Worm (Caenorhabditis elegans): Measurements from ENCODE around the gene K08E5.6.

Gene K08E5.6

ce11 chrIII:10146701-10147100 is 5.9 kb downstream of the K08E5.6 start, which contains the start of gene K08E5.1:
Gene K08E5.1 (minus strand): TSS chrIII:10146801.
- TF ChIP-seq unc-62 (GFP tag; optimal IDR thresholded peaks at IDR 0.05) (no peak), elt-3 (tag; optimal IDR thresholded peaks at IDR 0.05) (no peak), ceh-8 (GFP tag; optimal IDR thresholded peaks at IDR 0.05) (no peak), fkh-10 (GFP tag; optimal IDR thresholded peaks at IDR 0.05) (no peak), xbp-1 (tag; optimal IDR thresholded peaks at IDR 0.05) (no peak), C16A3.4 (tag; optimal IDR thresholded peaks at IDR 0.05) (no peak), unc-98 (GFP tag; IDR thresholded peaks at IDR 0.05) (no peak), aha-1 (tag; optimal IDR thresholded peaks at IDR 0.05) (no peak), nhr-20 (tag; optimal IDR thresholded peaks at IDR 0.05) (no peak), ces-1 (GFP tag; optimal IDR thresholded peaks at IDR 0.05) (no peak), nhr-84 (tag; optimal IDR thresholded peaks at IDR 0.05) (no peak), unc-86 (tag; optimal IDR thresholded peaks at IDR 0.05) (no peak), nhr-11 (tag; optimal IDR thresholded peaks at IDR 0.05) (no peak), isw-1 (GFP tag; IDR thresholded peaks at IDR 0.05) (no peak), fos-1 (tag; optimal IDR thresholded peaks at IDR 0.05) (no peak), hlh-17 (GFP tag; optimal IDR thresholded peaks at IDR 0.05; ENCODE audit: borderline replicate concordance) (no peak)

- TF ChIP-seq nhr-237 (tag; optimal IDR thresholded peaks at IDR 0.05): no peak
- TF ChIP-seq lin-35 (GFP tag; optimal IDR thresholded peaks at IDR 0.05): no peak
- TF ChIP-seq efl-1 (optimal IDR thresholded peaks at IDR 0.05): no peak
- TF ChIP-seq efl-1 (GFP tag; optimal IDR thresholded peaks at IDR 0.05 in 1 of 2): peak in 1 of 2 experiments; percentile 53
- TF ChIP-seq rnt-1 (tag; optimal IDR thresholded peaks at IDR 0.05): no peak
- peak; percentile 15 for TF ChIP-seq nhr-71 (tag; optimal IDR thresholded peaks at IDR 0.05)
Measured at ce11 chrIII:10149910-10150309, 9.1 kb downstream of the K08E5.6 start.

- TF ChIP-seq mef-2 (tag; optimal IDR thresholded peaks at IDR 0.05) (no peak), nhr-47 (tag; optimal IDR thresholded peaks at IDR 0.05) (peak; percentile 61), lin-35 (GFP tag; optimal IDR thresholded peaks at IDR 0.05) (peak in 1 of 2 experiments; percentile 1), nhr-71 (tag; optimal IDR thresholded peaks at IDR 0.05) (peak; percentile 67), lsy-2 (tag; optimal IDR thresholded peaks at IDR 0.05) (peak; percentile 14 to 44), fkh-8 (tag; optimal IDR thresholded peaks at IDR 0.05) (peak; percentile 93), sox-4 (tag; optimal IDR thresholded peaks at IDR 0.05) (peak; percentile 77), lir-3 (tag; optimal IDR thresholded peaks at IDR 0.05; ENCODE audit: poor library complexity) (no peak), dsc-1 (tag; optimal IDR thresholded peaks at IDR 0.05) (peak; percentile 60), snu-23 (GFP tag; optimal IDR thresholded peaks at IDR 0.05) (peak; percentile 8), pax-3 (tag; optimal IDR thresholded peaks at IDR 0.05) (peak; percentile 40), lin-14 (GFP tag; optimal IDR thresholded peaks at IDR 0.05) (peak; percentile 51), swsn-7 (tag; optimal IDR thresholded peaks at IDR 0.05) (peak; percentile 32), tlp-1 (tag; optimal IDR thresholded peaks at IDR 0.05) (no peak), efl-1 (optimal IDR thresholded peaks at IDR 0.05) (no peak), efl-1 (GFP tag; optimal IDR thresholded peaks at IDR 0.05 in 1 of 2) (peak in 1 of 2 experiments; percentile 80), ceh-63 (GFP tag; optimal IDR thresholded peaks at IDR 0.05) (no peak)
Measured at ce11 chrIII:10150710-10151109, 9.9 kb downstream of the K08E5.6 start.

- TF ChIP-seq C16A3.4 (tag; optimal IDR thresholded peaks at IDR 0.05): no peak
- no peak for TF ChIP-seq dpl-1 (GFP tag; optimal IDR thresholded peaks at IDR 0.05)
- peak; percentile 26 for TF ChIP-seq ces-1 (GFP tag; optimal IDR thresholded peaks at IDR 0.05)
- TF ChIP-seq ztf-4 (tag; optimal IDR thresholded peaks at IDR 0.05): peak; percentile 8
- TF ChIP-seq jun-1 (tag; optimal IDR thresholded peaks at IDR 0.05): no peak
- TF ChIP-seq alr-1 (tag; optimal IDR thresholded peaks at IDR 0.05; ENCODE audit: borderline replicate concordance): no peak
- TF ChIP-seq rnt-1 (tag; optimal IDR thresholded peaks at IDR 0.05): peak; percentile 42
- no peak for TF ChIP-seq xbp-1 (tag; optimal IDR thresholded peaks at IDR 0.05)
- no peak for TF ChIP-seq swsn-7 (tag; optimal IDR thresholded peaks at IDR 0.05)
- peak; percentile 13 for TF ChIP-seq snu-23 (GFP tag; optimal IDR thresholded peaks at IDR 0.05)
- TF ChIP-seq lsy-2 (tag; optimal IDR thresholded peaks at IDR 0.05): peak in 1 of 2 experiments; percentile 26
- no peak for TF ChIP-seq tbx-2 (tag; optimal IDR thresholded peaks at IDR 0.05)
- no peak for TF ChIP-seq hpl-2 (GFP tag; optimal IDR thresholded peaks at IDR 0.05)
- no peak for TF ChIP-seq pax-3 (tag; optimal IDR thresholded peaks at IDR 0.05)
- TF ChIP-seq aly-2 (tag; optimal IDR thresholded peaks at IDR 0.05): no peak
- no peak for TF ChIP-seq pqm-1 (tag; optimal IDR thresholded peaks at IDR 0.05)
- no peak for TF ChIP-seq C34B4.2 (tag; optimal IDR thresholded peaks at IDR 0.05)
- TF ChIP-seq unc-130 (tag; optimal IDR thresholded peaks at IDR 0.05): no peak
- TF ChIP-seq hlh-4 (tag; optimal IDR thresholded peaks at IDR 0.05): no peak
- TF ChIP-seq elt-2 (tag; optimal IDR thresholded peaks at IDR 0.05): no peak
- TF ChIP-seq ceh-82 (tag; optimal IDR thresholded peaks at IDR 0.05): peak in 2 of 3 experiments; percentile 10 to 49
Measured at ce11 chrIII:10151719-10152118, 10.9 kb downstream of the K08E5.6 start.

Data from whole organism, L1 larva.